Worm (Caenorhabditis elegans) whole organism, young adult: ENCODE measurements around the gene tbg-1.

Experiments
- B0035.1 ChIP-seq: sonication (generic microtip); optimal IDR thresholded peaks from 2 replicates; lab custom pipeline; 2016; ENCODE audit warnings: missing genetic modification characterization, mild to moderate bottlenecking, missing compliant biosample characterization, missing genotype, missing genetic modification reagents
- B0261.1 ChIP-seq: sonication (generic microtip); optimal IDR thresholded peaks from 2 replicates; lab custom pipeline; 2016; ENCODE audit warnings: mild to moderate bottlenecking, missing genetic modification characterization, moderate library complexity, missing compliant biosample characterization
- C17E4.6 ChIP-seq: fragments of 200-800 bp; sonication (Bioruptor generic); IDR thresholded peaks from 2 replicates; pipeline ENCODE4 v1.3.6; 2022; ENCODE audit warnings: missing genetic modification reagents, missing genetic modification characterization, missing compliant biosample characterization
- F10E7.11 ChIP-seq: sonication (generic microtip); optimal IDR thresholded peaks from 2 replicates; lab custom pipeline; 2017; ENCODE audit warnings: mild to moderate bottlenecking, missing genetic modification characterization, moderate library complexity, missing compliant biosample characterization
- F33H1.4 ChIP-seq: fragments of 200-800 bp; sonication (Bioruptor generic); IDR thresholded peaks from 2 replicates; pipeline ENCODE4 v1.3.6; 2022; ENCODE audit warnings: missing genetic modification reagents, missing genetic modification characterization, missing compliant biosample characterization
- F39B2.1 ChIP-seq: fragments of 200-800 bp; sonication (Bioruptor generic); IDR thresholded peaks from 2 replicates; pipeline ENCODE4 v1.3.6; 2022; ENCODE audit warnings: missing genetic modification reagents, missing genetic modification characterization, missing compliant biosample characterization
- F49E8.2 ChIP-seq: sonication (generic microtip); optimal IDR thresholded peaks from 3 replicates; lab custom pipeline; 2017; ENCODE audit warnings: missing genetic modification characterization, mild to moderate bottlenecking, missing compliant biosample characterization, antibody characterized with exemption, moderate library complexity; ENCODE audit not compliant: insufficient read depth
- F52B5.7 ChIP-seq: sonication (generic microtip); optimal IDR thresholded peaks from 2 replicates; lab custom pipeline; 2016; ENCODE audit warnings: mild to moderate bottlenecking, missing genetic modification characterization, missing compliant biosample characterization
- F57C9.4 ChIP-seq: sonication (generic microtip); optimal IDR thresholded peaks from 2 replicates; lab custom pipeline; 2017; ENCODE audit warnings: mild to moderate bottlenecking, missing genetic modification characterization, missing compliant biosample characterization
- K12H6.12 ChIP-seq: fragments of 200-800 bp; sonication (Bioruptor generic); optimal IDR thresholded peaks from 2 replicates; lab custom pipeline; 2018; ENCODE audit warnings: mild to moderate bottlenecking, missing genetic modification characterization, missing compliant biosample characterization
- Y53F4B.3 ChIP-seq: fragments of 200-800 bp; sonication (Bioruptor generic); IDR thresholded peaks from 2 replicates; pipeline ENCODE4 v1.3.6; 2022; ENCODE audit warnings: missing genetic modification reagents, missing genetic modification characterization, missing compliant biosample characterization
- Y56A3A.18 ChIP-seq: fragments of 200-800 bp; sonication (Bioruptor generic); IDR thresholded peaks from 2 replicates; pipeline ENCODE4 v1.3.6; 2022; ENCODE audit warnings: missing genetic modification reagents, missing genetic modification characterization, missing compliant biosample characterization
- Y79H2A.3 ChIP-seq: fragments of 200-800 bp; sonication (Bioruptor generic); conservative IDR thresholded peaks from 2 replicates; pipeline ENCODE4 v1.3.6; 2022; ENCODE audit warnings: missing genetic modification reagents, missing genetic modification characterization, missing compliant biosample characterization
- ama-1 ChIP-seq, 3 experiments: fragments of 150-350 bp in 1 of 3; sonication (generic microtip) in 2 of 3; optimal IDR thresholded peaks; 2 replicates each; lab custom pipeline; 2014 to 2018; ENCODE audit warnings: missing biosample characterization in 2 of 3, missing genetic modification characterization in 2 of 3, missing genetic modification reagents in 2 of 3
- aptf-2 ChIP-seq: fragments of 200-800 bp; sonication (Bioruptor generic); conservative IDR thresholded peaks from 2 replicates; pipeline ENCODE4 v1.3.6; 2022; ENCODE audit warnings: missing genetic modification reagents, missing genetic modification characterization, missing compliant biosample characterization
- aptf-3 ChIP-seq: fragments of 200-800 bp; sonication (Bioruptor generic); IDR thresholded peaks from 2 replicates; pipeline ENCODE4 v1.3.6; 2022; ENCODE audit warnings: missing genetic modification characterization, missing compliant biosample characterization
- attf-6 ChIP-seq: fragments of 200-800 bp; sonication (Bioruptor generic); IDR thresholded peaks from 2 replicates; pipeline ENCODE4 v1.3.6; 2022; ENCODE audit warnings: missing genetic modification reagents, missing genetic modification characterization, missing compliant biosample characterization
- ceh-27 ChIP-seq: fragments of 200-800 bp; sonication (Bioruptor generic); optimal IDR thresholded peaks from 2 replicates; lab custom pipeline; 2018; ENCODE audit warnings: mild to moderate bottlenecking, missing genetic modification characterization, moderate library complexity, missing compliant biosample characterization
- ceh-58 ChIP-seq: fragments of 200-800 bp; sonication (Bioruptor generic); IDR thresholded peaks from 2 replicates; pipeline ENCODE4 v1.3.6; 2022; ENCODE audit warnings: missing genetic modification characterization, missing compliant biosample characterization
- ceh-91 ChIP-seq: fragments of 200-800 bp; sonication (Bioruptor generic); IDR thresholded peaks from 2 replicates; pipeline ENCODE4 v1.3.6; 2022; ENCODE audit warnings: missing genetic modification reagents, missing genetic modification characterization, missing compliant biosample characterization
- dox-1 ChIP-seq: fragments of 200-800 bp; sonication (Bioruptor generic); IDR thresholded peaks from 2 replicates; pipeline ENCODE4 v1.3.6; 2022; ENCODE audit warnings: missing genetic modification reagents, missing genetic modification characterization, missing compliant biosample characterization
- dpff-1 ChIP-seq: sonication (generic microtip); optimal IDR thresholded peaks from 2 replicates; lab custom pipeline; 2017; ENCODE audit warnings: mild to moderate bottlenecking, missing genetic modification characterization, missing compliant biosample characterization
- dpl-1 ChIP-seq: fragments of 150-350 bp; optimal IDR thresholded peaks from 2 replicates; lab custom pipeline; 2014; ENCODE audit warnings: missing biosample characterization, missing genetic modification reagents, missing genetic modification characterization
- efl-1 ChIP-seq: fragments of 150-350 bp; optimal IDR thresholded peaks from 2 replicates; lab custom pipeline; 2014; ENCODE audit warnings: missing biosample characterization, missing genetic modification reagents, missing genetic modification characterization
- egl-18 ChIP-seq: fragments of 200-800 bp; sonication (Bioruptor generic); IDR thresholded peaks from 2 replicates; pipeline ENCODE4 v1.3.6; 2022; ENCODE audit warnings: missing genetic modification reagents, missing genetic modification characterization, missing compliant biosample characterization
- egl-44 ChIP-seq: fragments of 200-800 bp; sonication (Bioruptor generic); IDR thresholded peaks from 2 replicates; pipeline ENCODE4 v1.3.6; 2022; ENCODE audit warnings: missing genetic modification reagents, missing genetic modification characterization, missing compliant biosample characterization
- egrh-3 ChIP-seq: fragments of 200-800 bp; sonication (Bioruptor generic); IDR thresholded peaks from 2 replicates; pipeline ENCODE4 v1.3.6; 2022; ENCODE audit warnings: missing genetic modification reagents, missing genetic modification characterization, missing compliant biosample characterization
- ekl-4 ChIP-seq: fragments of 200-800 bp; sonication (Bioruptor generic); IDR thresholded peaks from 2 replicates; pipeline ENCODE4 v1.3.6; 2022; ENCODE audit warnings: missing genetic modification reagents, missing genetic modification characterization, missing compliant biosample characterization
- fkh-3 ChIP-seq: sonication (generic microtip); optimal IDR thresholded peaks from 2 replicates; lab custom pipeline; 2016; ENCODE audit warnings: mild to moderate bottlenecking, missing genetic modification characterization, missing compliant biosample characterization
- hmg-20 ChIP-seq: fragments of 200-800 bp; sonication (Bioruptor generic); IDR thresholded peaks from 2 replicates; pipeline ENCODE4 v1.3.6; 2022; ENCODE audit warnings: missing genetic modification reagents, missing genetic modification characterization, missing compliant biosample characterization
- lag-1 ChIP-seq: fragments of 200-800 bp; sonication (Bioruptor generic); IDR thresholded peaks from 2 replicates; pipeline ENCODE4 v1.3.6; 2022; ENCODE audit warnings: missing genetic modification reagents, missing genetic modification characterization, missing compliant biosample characterization
- let-526 ChIP-seq: fragments of 200-800 bp; sonication (Bioruptor generic); IDR thresholded peaks from 2 replicates; pipeline ENCODE4 v1.3.6; 2022; ENCODE audit warnings: missing genetic modification reagents, missing genetic modification characterization, missing compliant biosample characterization
- let-607 ChIP-seq, 2 experiments: fragments of 200-800 bp in 1 of 2; sonication (Bioruptor generic) in 1 of 2; sonication (generic microtip) in 1 of 2; optimal IDR thresholded peaks; 2 replicates each; lab custom pipeline; 2016 to 2018; ENCODE audit warnings: mild to moderate bottlenecking in 2 of 2, missing compliant biosample characterization in 2 of 2, missing genetic modification characterization in 2 of 2, moderate library complexity in 2 of 2, missing genotype in 1 of 2
- lir-1 ChIP-seq: fragments of 200-800 bp; sonication (Bioruptor generic); conservative IDR thresholded peaks from 2 replicates; pipeline ENCODE4 v1.3.6; 2022; ENCODE audit warnings: missing genetic modification reagents, missing genetic modification characterization, missing compliant biosample characterization
- madf-10 ChIP-seq: sonication (generic microtip); optimal IDR thresholded peaks from 2 replicates; lab custom pipeline; 2016; ENCODE audit warnings: mild to moderate bottlenecking, missing genetic modification characterization, missing compliant biosample characterization
- madf-6 ChIP-seq: fragments of 200-800 bp; sonication (Bioruptor generic); IDR thresholded peaks from 2 replicates; pipeline ENCODE4 v1.3.6; 2022; ENCODE audit warnings: missing genetic modification reagents, missing genetic modification characterization, missing compliant biosample characterization
- nhr-179 ChIP-seq: sonication (generic microtip); optimal IDR thresholded peaks from 2 replicates; lab custom pipeline; 2016; ENCODE audit warnings: mild to moderate bottlenecking, missing genetic modification characterization, missing compliant biosample characterization
- nhr-90 ChIP-seq: sonication (generic microtip); optimal IDR thresholded peaks from 2 replicates; lab custom pipeline; 2016; ENCODE audit warnings: missing genotype, mild to moderate bottlenecking, missing genetic modification characterization, missing compliant biosample characterization
- snpc-3.4 ChIP-seq: sonication (generic microtip); optimal IDR thresholded peaks from 2 replicates; lab custom pipeline; 2017; ENCODE audit warnings: missing genetic modification characterization, mild to moderate bottlenecking, missing compliant biosample characterization, antibody characterized with exemption, moderate library complexity, missing genotype, missing genetic modification reagents
- snpc-4 ChIP-seq, 5 experiments: fragments of 150-350 bp in 1 of 5; sonication (generic microtip) in 4 of 5; optimal IDR thresholded peaks; 2 replicates each; lab custom pipeline; 2014 to 2018; ENCODE audit warnings: missing genetic modification characterization in 5 of 5, missing biosample characterization in 3 of 5, antibody characterized with exemption in 2 of 5, mild to moderate bottlenecking in 2 of 5, missing compliant biosample characterization in 2 of 5, missing genotype in 2 of 5, moderate library complexity in 2 of 5, missing genetic modification reagents in 1 of 5
- tbp1 ChIP-seq: fragments of 200-800 bp; sonication (Bioruptor generic); optimal IDR thresholded peaks from 2 replicates; lab custom pipeline; 2018; ENCODE audit warnings: mild to moderate bottlenecking, missing genetic modification characterization, missing compliant biosample characterization
- unc-130 ChIP-seq: sonication (generic microtip); optimal IDR thresholded peaks from 2 replicates; lab custom pipeline; 2016; ENCODE audit warnings: missing genetic modification reagents, missing genetic modification characterization, missing compliant biosample characterization
- unc-62 ChIP-seq: fragments of 150-350 bp; optimal IDR thresholded peaks from 2 replicates; lab custom pipeline; 2014; ENCODE audit warnings: missing biosample characterization, missing genetic modification reagents, missing genetic modification characterization
- xnd-1 ChIP-seq: sonication (generic microtip); optimal IDR thresholded peaks from 2 replicates; lab custom pipeline; 2016; ENCODE audit warnings: missing genotype, missing genetic modification reagents, missing genetic modification characterization, missing compliant biosample characterization
- ztf-26 ChIP-seq: sonication (generic microtip); optimal IDR thresholded peaks from 2 replicates; lab custom pipeline; 2017; ENCODE audit warnings: missing genetic modification characterization, missing compliant biosample characterization
- ztf-6 ChIP-seq: fragments of 200-800 bp; sonication (Bioruptor generic); IDR thresholded peaks from 2 replicates; pipeline ENCODE4 v1.3.6; 2022; ENCODE audit warnings: missing genetic modification reagents, missing genetic modification characterization, missing compliant biosample characterization

Gene tbg-1

ce11 chrIII:9629855-9630254 lies 901 bp upstream of the tbg-1 start, which contains the start of gene rpac-19 (continued):
- TF ChIP-seq lag-1 (GFP tag; lab: Robert Waterston, UW) (no peak), F57C9.4 (tag; lab: Kevin White, UChicago) (peak; percentile 2), F52B5.7 (peak; percentile 65), xnd-1 (tag; lab: Kevin White, UChicago) (peak; percentile 58), F33H1.4 (GFP tag; lab: Robert Waterston, UW) (peak; percentile 66), unc-62 (GFP tag; lab: Kevin White, UChicago) (no peak), K12H6.12 (tag; lab: Kevin White, UChicago) (peak; percentile 25), F49E8.2 (tag; lab: Kevin White, UChicago) (peak; percentile 44), egl-44 (GFP tag; lab: Robert Waterston, UW) (peak; percentile 83), C17E4.6 (GFP tag; lab: Robert Waterston, UW) (peak; percentile 48; the same call in 1 of the 2 replicates), dpl-1 (GFP tag; lab: Kevin White, UChicago) (peak; percentile 10), ceh-58 (no peak), aptf-2 (GFP tag; lab: Robert Waterston, UW) (0 out of 2 replicates have a peak, but pooled peaks have one; percentile 31), Y79H2A.3 (GFP tag; lab: Robert Waterston, UW) (no peak; the same call in 1 of the 2 replicates), Y53F4B.3 (GFP tag; lab: Robert Waterston, UW) (no peak)
- TF ChIP-seq, all 124 proteins: peak for 80

DNA sequence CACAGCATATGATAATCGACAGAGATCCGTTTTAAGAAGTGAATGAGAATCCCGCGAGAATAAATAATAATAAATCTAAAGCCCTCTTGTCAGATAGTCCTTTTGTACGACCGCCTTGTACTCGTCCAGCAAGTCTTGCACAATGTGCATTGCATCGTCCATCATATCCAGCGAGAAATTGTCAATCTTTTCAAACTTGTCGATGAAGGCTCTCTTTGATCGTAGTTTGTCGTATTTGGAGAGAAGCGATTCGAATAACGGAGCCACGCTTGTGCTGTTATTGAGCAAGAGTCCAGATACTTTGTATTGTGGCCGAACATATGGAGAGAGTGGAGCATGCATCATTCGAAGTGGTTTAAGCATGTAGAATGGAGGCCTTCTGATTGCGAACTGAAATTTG lies 2.4 kb downstream of the tbg-1 start:
- TF ChIP-seq let-526 (GFP tag; lab: Robert Waterston, UW) (no peak), ztf-6 (no peak), egl-18 (GFP tag; lab: Robert Waterston, UW) (no peak), ceh-27 (GFP tag; lab: Kevin White, UChicago) (no peak), tbp1 (GFP tag; lab: Kevin White, UChicago) (no peak), K12H6.12 (tag; lab: Kevin White, UChicago) (no peak), nhr-90 (tag; lab: Kevin White, UChicago) (no peak), ztf-26 (no peak), egrh-3 (GFP tag; lab: Robert Waterston, UW) (no peak), dox-1 (GFP tag; lab: Robert Waterston, UW) (no peak), ekl-4 (GFP tag; lab: Robert Waterston, UW) (0 out of 2 replicates have a peak, but pooled peaks have one; percentile 50), ceh-91 (no peak), madf-10 (no peak), attf-6 (no peak), B0261.1 (tag; lab: Kevin White, UChicago) (no peak), F57C9.4 (tag; lab: Kevin White, UChicago) (no peak), dpff-1 (tag; lab: Kevin White, UChicago) (no peak), F10E7.11 (no peak), Y56A3A.18 (GFP tag; lab: Robert Waterston, UW) (no peak), B0035.1 (tag; lab: Kevin White, UChicago) (no peak), dpl-1 (GFP tag; lab: Kevin White, UChicago) (no peak), C17E4.6 (GFP tag; lab: Robert Waterston, UW) (no peak), aptf-3 (GFP tag; lab: Robert Waterston, UW) (no peak), unc-130 (GFP tag; lab: Kevin White, UChicago) (no peak), egl-44 (GFP tag; lab: Robert Waterston, UW) (no peak), F39B2.1 (GFP tag; lab: Robert Waterston, UW) (no peak), lir-1 (GFP tag; lab: Robert Waterston, UW) (no peak), snpc-3.4 (no peak), nhr-179 (tag; lab: Kevin White, UChicago) (no peak), fkh-3 (tag; lab: Kevin White, UChicago) (no peak), madf-6 (GFP tag; lab: Robert Waterston, UW) (no peak), ama-1 (optimal IDR thresholded peaks at IDR 0.05; lab: Kevin White, UChicago) (no peak), ama-1 (GFP tag; optimal IDR thresholded peaks at IDR 0.05; lab: Kevin White, UChicago) (no peak), hmg-20 (GFP tag; lab: Robert Waterston, UW) (no peak), let-607 (tag; optimal IDR thresholded peaks at IDR 0.05; lab: Kevin White, UChicago) (no peak), snpc-4 (GFP tag; optimal IDR thresholded peaks at IDR 0.05; lab: Kevin White, UChicago) (no peak), snpc-4 (tag; optimal IDR thresholded peaks at IDR 0.05; lab: Kevin White, UChicago) (no peak), efl-1 (GFP tag; lab: Kevin White, UChicago) (no peak)
